Fruit fly (Drosophila melanogaster): ENCODE data around the gene ValRS-m.

DNA sequence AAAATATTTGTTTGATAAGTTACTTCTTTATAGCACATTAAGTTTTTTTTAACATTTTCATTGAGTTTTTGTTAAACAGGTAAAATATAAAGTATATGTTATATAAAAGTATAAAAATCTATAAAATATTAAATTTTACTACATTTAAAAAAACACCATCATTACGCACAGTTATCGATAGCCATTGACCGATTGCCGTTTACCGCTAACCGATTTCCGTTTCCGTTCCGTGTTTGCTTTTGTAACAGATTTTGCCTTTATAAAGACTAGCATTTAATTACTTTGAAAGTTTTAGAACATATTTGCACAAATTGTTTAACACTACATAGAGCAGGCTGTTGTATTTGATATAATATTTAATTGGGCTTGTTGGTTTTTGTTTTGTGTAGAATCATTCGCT, 24.9 kb downstream of the ValRS-m start:
- TF ChIP-seq CG8478 (optimal IDR thresholded peaks at IDR 0.05) (no peak), CTCF (optimal IDR thresholded peaks at IDR 0.05) (no peak)
